Worm (Caenorhabditis elegans) whole organism, early embryonic: ENCODE results near the gene F35H10.6.

ENCODE experiments used
- B0310.2 ChIP-seq: sonication (generic microtip); optimal IDR thresholded peaks from 2 replicates; lab custom pipeline; 2016; ENCODE audit warnings: mild to moderate bottlenecking, missing genetic modification characterization, missing compliant biosample characterization
- F13C5.2 ChIP-seq: sonication (generic microtip); optimal IDR thresholded peaks from 2 replicates; lab custom pipeline; 2017; ENCODE audit warnings: mild to moderate bottlenecking, missing genetic modification characterization, inconsistent platforms, missing compliant biosample characterization
- aly-1 ChIP-seq: sonication (generic microtip); optimal IDR thresholded peaks from 2 replicates; lab custom pipeline; 2016; ENCODE audit warnings: missing genetic modification characterization, missing compliant biosample characterization
- ama-1 ChIP-seq: fragments of 150-350 bp; optimal IDR thresholded peaks from 2 replicates; lab custom pipeline; 2014
- ceh-13 ChIP-seq: fragments of 200-800 bp; sonication (Bioruptor generic); optimal IDR thresholded peaks from 2 replicates; lab custom pipeline; 2018; ENCODE audit warnings: mild to moderate bottlenecking, missing genetic modification characterization, missing compliant biosample characterization
- ceh-36 ChIP-seq: sonication (generic microtip); optimal IDR thresholded peaks from 2 replicates; lab custom pipeline; 2016; ENCODE audit warnings: missing genetic modification characterization, inconsistent platforms, missing compliant biosample characterization
- ets-7 ChIP-seq: sonication (generic microtip); optimal IDR thresholded peaks from 2 replicates; lab custom pipeline; 2016; ENCODE audit warnings: missing genotype, missing genetic modification characterization, missing compliant biosample characterization
- flt-1 ChIP-seq: fragments of 200-800 bp; sonication (Bioruptor generic); IDR thresholded peaks from 2 replicates; pipeline ENCODE4 v1.3.6; 2022; ENCODE audit warnings: missing genetic modification characterization, missing compliant biosample characterization
- hmbx-1 ChIP-seq: sonication (generic microtip); optimal IDR thresholded peaks from 2 replicates; lab custom pipeline; 2016; ENCODE audit warnings: mild to moderate bottlenecking, missing genetic modification characterization, missing compliant biosample characterization
- hmg-4 ChIP-seq: fragments of 200-800 bp; sonication (Bioruptor generic); optimal IDR thresholded peaks from 2 replicates; lab custom pipeline; 2018; ENCODE audit warnings: mild to moderate bottlenecking, missing genetic modification characterization, missing compliant biosample characterization
- hnd-1 ChIP-seq: sonication (generic microtip); optimal IDR thresholded peaks from 2 replicates; lab custom pipeline; 2016; ENCODE audit warnings: missing genetic modification characterization, missing compliant biosample characterization
- pes-1 ChIP-seq: fragments of 200-800 bp; sonication (Bioruptor generic); IDR thresholded peaks from 2 replicates; pipeline ENCODE4 v1.3.6; 2022; ENCODE audit warnings: missing genetic modification reagents, missing genetic modification characterization, missing compliant biosample characterization
- scrt-1 ChIP-seq: fragments of 200-800 bp; sonication (Bioruptor generic); IDR thresholded peaks from 2 replicates; pipeline ENCODE4 v1.3.6; 2022; ENCODE audit warnings: missing genetic modification characterization, missing compliant biosample characterization
- sea-1 ChIP-seq: fragments of 200-800 bp; sonication (Bioruptor generic); conservative IDR thresholded peaks from 2 replicates; pipeline ENCODE4 v1.3.6; 2022; ENCODE audit warnings: missing genetic modification characterization, missing compliant biosample characterization
- tbx-11 ChIP-seq: fragments of 200-800 bp; sonication (Bioruptor generic); IDR thresholded peaks from 2 replicates; pipeline ENCODE4 v1.3.6; 2022; ENCODE audit warnings: missing genetic modification characterization, missing compliant biosample characterization
- tbx-37 ChIP-seq: fragments of 200-800 bp; sonication (Bioruptor generic); conservative IDR thresholded peaks from 2 replicates; pipeline ENCODE4 v1.3.6; 2022; ENCODE audit warnings: missing genetic modification reagents, missing genetic modification characterization, missing compliant biosample characterization
- tra-4 ChIP-seq: sonication (generic microtip); optimal IDR thresholded peaks from 2 replicates; lab custom pipeline; 2017; ENCODE audit warnings: missing genetic modification characterization, missing compliant biosample characterization

F35H10.6 gene

DNA sequence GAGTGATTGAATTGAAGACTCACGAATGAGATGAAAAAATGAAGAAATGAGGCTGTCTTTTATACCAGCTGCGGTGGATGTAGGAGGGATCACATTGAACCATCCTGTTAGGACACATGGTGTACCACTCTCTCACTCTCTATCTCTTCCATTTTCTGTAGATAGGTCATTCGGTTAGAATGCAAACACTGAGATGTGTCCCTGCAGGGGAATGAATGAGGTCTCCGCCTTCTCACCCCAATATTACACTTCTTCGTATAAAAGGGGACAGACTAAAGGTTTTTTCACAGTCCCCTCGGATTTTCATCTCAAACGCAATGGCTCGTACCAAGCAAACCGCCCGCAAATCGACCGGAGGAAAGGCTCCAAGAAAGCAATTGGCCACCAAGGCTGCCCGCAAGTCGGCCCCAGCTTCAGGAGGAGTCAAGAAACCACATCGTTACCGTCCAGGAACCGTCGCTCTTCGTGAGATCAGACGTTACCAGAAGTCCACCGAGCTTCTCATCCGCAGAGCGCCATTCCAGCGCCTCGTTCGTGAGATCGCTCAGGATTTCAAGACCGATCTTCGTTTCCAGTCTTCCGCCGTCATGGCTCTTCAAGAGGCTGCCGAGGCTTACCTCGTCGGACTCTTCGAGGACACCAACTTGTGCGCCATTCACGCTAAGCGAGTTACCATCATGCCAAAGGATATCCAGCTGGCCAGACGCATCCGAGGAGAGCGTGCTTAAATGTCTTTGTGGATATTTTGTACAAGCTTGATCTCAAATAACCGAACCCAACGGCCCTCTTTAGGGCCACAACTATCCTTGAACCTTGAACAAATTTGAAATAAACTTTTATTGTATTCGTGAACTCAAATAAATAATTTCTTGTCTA lies 34.5 kb downstream of the F35H10.6 start, which contains the start of gene his-32:
his-32 (plus strand) TSS at position 318 of the 876 bp plus-strand sequence.
- TF ChIP-seq hnd-1 = no peak
- peak; percentile 76 for TF ChIP-seq pes-1
- TF ChIP-seq scrt-1 = peak; percentile 78; the same call in 1 of the 2 replicates
- TF ChIP-seq aly-1 (tag; lab: Kevin White, UChicago) = peak; percentile 100
- TF ChIP-seq F13C5.2 (tag; lab: Kevin White, UChicago) = peak; percentile 18
- peak; percentile 60 for TF ChIP-seq hmbx-1 (tag; lab: Kevin White, UChicago)
- TF ChIP-seq ets-7 (tag; lab: Kevin White, UChicago) = no peak
- TF ChIP-seq hmg-4 = peak; percentile 41
- TF ChIP-seq flt-1 (GFP tag; lab: Robert Waterston, UW) = peak; percentile 65; the same call in 1 of the 2 replicates
- peak; percentile 99 for TF ChIP-seq ama-1 (lab: Kevin White, UChicago)
- no peak for TF ChIP-seq ceh-13
- peak; percentile 69 for TF ChIP-seq ceh-36 (tag; lab: Kevin White, UChicago)
- no peak for TF ChIP-seq tbx-11 (GFP tag; lab: Robert Waterston, UW)
- TF ChIP-seq tbx-37 (GFP tag; lab: Robert Waterston, UW) = no peak
- peak; percentile 67; the same call in 1 of the 2 replicates for TF ChIP-seq sea-1
- TF ChIP-seq B0310.2 (tag; lab: Kevin White, UChicago) = peak; percentile 88
- TF ChIP-seq tra-4 (tag; lab: Kevin White, UChicago) = peak; percentile 25

DNA sequence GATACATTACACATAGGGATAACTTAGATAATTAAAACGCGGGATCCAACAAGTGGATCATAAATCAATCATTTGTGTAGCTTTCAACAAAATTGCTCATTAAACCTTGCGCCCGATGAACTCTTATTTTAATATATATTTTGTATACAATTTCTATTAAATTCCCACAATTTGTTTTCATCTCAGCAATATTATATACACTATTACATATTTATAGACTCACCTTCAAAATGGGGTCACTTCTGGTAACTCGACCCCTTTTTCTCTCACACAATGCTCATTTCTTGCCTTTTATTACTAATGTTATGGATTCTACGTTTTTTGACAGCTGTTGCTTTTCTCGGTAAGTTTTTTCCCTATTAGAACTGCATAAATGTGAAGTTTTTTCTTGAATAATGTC lies 39.9 kb downstream of the F35H10.6 start, which contains the start of gene lgc-6:
lgc-6 (plus strand) TSS at position 301 of the 400 bp plus-strand sequence.
- no peak for TF ChIP-seq ceh-36 (tag; lab: Kevin White, UChicago)
- no peak for TF ChIP-seq hnd-1
- no peak for TF ChIP-seq B0310.2 (tag; lab: Kevin White, UChicago)
- TF ChIP-seq sea-1 = no peak
- TF ChIP-seq ceh-13 = no peak
- no peak for TF ChIP-seq tra-4 (tag; lab: Kevin White, UChicago)
- no peak for TF ChIP-seq hmbx-1 (tag; lab: Kevin White, UChicago)
- no peak for TF ChIP-seq aly-1 (tag; lab: Kevin White, UChicago)
- TF ChIP-seq tbx-37 (GFP tag; lab: Robert Waterston, UW) = no peak
- no peak for TF ChIP-seq F13C5.2 (tag; lab: Kevin White, UChicago)
- TF ChIP-seq flt-1 (GFP tag; lab: Robert Waterston, UW) = no peak
- no peak for TF ChIP-seq hmg-4
- no peak for TF ChIP-seq tbx-11 (GFP tag; lab: Robert Waterston, UW)
- no peak for TF ChIP-seq pes-1
- TF ChIP-seq ets-7 (tag; lab: Kevin White, UChicago) = no peak
- no peak for TF ChIP-seq scrt-1
- TF ChIP-seq ama-1 (lab: Kevin White, UChicago) = no peak

DNA sequence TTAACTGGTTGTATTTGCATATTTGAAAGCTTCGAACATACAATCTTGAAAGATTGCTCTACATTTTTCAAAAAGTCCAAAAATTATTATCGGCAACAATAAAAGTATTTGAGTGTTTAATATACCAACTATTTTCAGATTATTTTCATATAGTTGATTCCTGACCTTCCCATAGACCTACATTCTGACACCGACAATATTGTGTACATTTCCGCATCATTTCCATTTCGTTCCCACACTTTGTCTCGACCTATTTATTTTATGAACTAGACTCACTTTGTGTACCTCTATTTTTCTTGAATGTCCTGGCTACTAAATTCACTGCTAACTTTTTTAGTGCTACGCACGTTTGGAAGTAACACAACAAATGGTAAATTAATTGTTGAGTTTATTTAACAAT lies 42.6 kb downstream of the F35H10.6 start, which contains the start of gene lgc-5:
lgc-5 (plus strand) TSS at position 301 of the 400 bp plus-strand sequence.
- no peak for TF ChIP-seq flt-1 (GFP tag; lab: Robert Waterston, UW)
- no peak for TF ChIP-seq ceh-36 (tag; lab: Kevin White, UChicago)
- no peak for TF ChIP-seq sea-1
- no peak for TF ChIP-seq ets-7 (tag; lab: Kevin White, UChicago)
- TF ChIP-seq ceh-13 = no peak
- TF ChIP-seq hmg-4 = no peak
- no peak for TF ChIP-seq tbx-37 (GFP tag; lab: Robert Waterston, UW)
- no peak for TF ChIP-seq hmbx-1 (tag; lab: Kevin White, UChicago)
- TF ChIP-seq scrt-1 = no peak
- no peak for TF ChIP-seq pes-1

DNA sequence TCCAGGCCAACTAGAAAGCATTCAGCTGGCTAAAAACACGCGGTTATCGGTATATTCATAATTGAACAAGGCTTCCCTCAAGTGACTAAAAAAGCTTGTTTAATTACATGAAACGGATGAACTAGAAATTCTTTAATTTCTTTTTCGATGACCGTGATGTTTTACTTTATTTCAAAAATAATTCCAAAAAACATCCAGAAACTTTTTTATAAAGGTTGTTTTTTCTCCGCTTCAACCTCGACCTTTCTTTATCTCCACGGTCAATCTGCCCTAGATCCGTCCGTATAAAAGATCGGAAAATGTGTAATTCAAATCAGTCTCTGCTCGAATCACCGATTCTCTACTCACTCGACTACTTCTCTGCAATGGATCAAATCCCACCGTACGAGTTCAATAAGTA lies 45.8 kb downstream of the F35H10.6 start, which contains the start of gene F17E9.5:
F17E9.5 (plus strand) TSS at position 301 of the 400 bp plus-strand sequence.
- no peak for TF ChIP-seq ets-7 (tag; lab: Kevin White, UChicago)
- TF ChIP-seq scrt-1 = no peak
- no peak for TF ChIP-seq hmg-4
- TF ChIP-seq flt-1 (GFP tag; lab: Robert Waterston, UW) = no peak
- no peak for TF ChIP-seq sea-1
- no peak for TF ChIP-seq tbx-11 (GFP tag; lab: Robert Waterston, UW)

DNA sequence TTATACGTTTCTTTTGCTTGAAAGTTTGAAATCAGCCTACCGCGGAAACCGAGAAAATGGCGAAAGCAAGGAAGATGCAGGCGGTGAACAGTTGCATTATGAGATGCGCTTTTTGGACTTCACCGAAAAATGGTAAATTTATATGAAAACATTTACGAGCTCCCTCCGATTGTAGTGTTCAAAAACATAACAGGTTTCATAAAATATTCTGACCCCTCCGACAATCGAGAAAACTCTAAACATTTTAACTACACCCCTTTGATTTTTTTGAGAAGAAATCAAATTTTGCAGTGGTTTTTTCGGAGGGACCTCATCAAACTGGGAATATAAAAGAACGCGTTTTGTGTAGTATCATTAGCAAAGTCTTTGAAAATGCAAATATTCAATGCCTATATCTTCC lies 47.3 kb downstream of the F35H10.6 start, which contains the start of the genes F17E9.18 and F17E9.15:
F17E9.18 (minus strand) TSS at position 101 of the 400 bp plus-strand sequence.
F17E9.15 (plus strand) TSS at position 368 of the 400 bp plus-strand sequence.
- TF ChIP-seq sea-1 = no peak
- no peak for TF ChIP-seq ama-1 (lab: Kevin White, UChicago)
- TF ChIP-seq hmbx-1 (tag; lab: Kevin White, UChicago) = no peak
- no peak for TF ChIP-seq tbx-11 (GFP tag; lab: Robert Waterston, UW)
- no peak for TF ChIP-seq flt-1 (GFP tag; lab: Robert Waterston, UW)
- TF ChIP-seq aly-1 (tag; lab: Kevin White, UChicago) = no peak
- TF ChIP-seq tbx-37 (GFP tag; lab: Robert Waterston, UW) = no peak
- TF ChIP-seq pes-1 = no peak
- no peak for TF ChIP-seq tra-4 (tag; lab: Kevin White, UChicago)
- TF ChIP-seq B0310.2 (tag; lab: Kevin White, UChicago) = no peak
- TF ChIP-seq hmg-4 = no peak
- no peak for TF ChIP-seq hnd-1
- TF ChIP-seq scrt-1 = no peak
- no peak for TF ChIP-seq ets-7 (tag; lab: Kevin White, UChicago)
- TF ChIP-seq ceh-36 (tag; lab: Kevin White, UChicago) = no peak
- no peak for TF ChIP-seq ceh-13
- TF ChIP-seq F13C5.2 (tag; lab: Kevin White, UChicago) = no peak

DNA sequence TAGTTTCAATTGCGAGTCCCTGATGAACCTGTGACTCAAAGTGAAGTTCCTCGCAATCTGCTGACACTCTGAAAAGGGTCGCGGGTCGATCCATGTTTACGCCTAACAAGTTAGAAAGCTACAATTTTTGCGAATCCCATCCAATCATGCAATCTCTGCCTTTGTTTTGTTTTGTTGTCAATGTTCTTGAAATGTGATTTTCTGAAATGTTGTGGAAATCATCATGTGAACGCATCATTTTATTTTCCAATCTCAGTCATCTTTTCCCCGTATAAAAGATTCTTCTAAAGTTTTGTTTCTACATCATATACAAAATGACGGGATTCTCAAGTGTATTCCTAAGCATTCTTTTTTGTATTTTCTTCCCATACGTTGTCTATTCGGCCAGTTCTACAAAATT lies 48.3 kb downstream of the F35H10.6 start, which contains the start of gene F17E9.4:
F17E9.4 (plus strand) TSS at position 301 of the 400 bp plus-strand sequence.
- TF ChIP-seq tbx-11 (GFP tag; lab: Robert Waterston, UW) = no peak
- no peak for TF ChIP-seq tbx-37 (GFP tag; lab: Robert Waterston, UW)
- no peak for TF ChIP-seq B0310.2 (tag; lab: Kevin White, UChicago)
- TF ChIP-seq F13C5.2 (tag; lab: Kevin White, UChicago) = no peak
- no peak for TF ChIP-seq scrt-1
- no peak for TF ChIP-seq sea-1
- TF ChIP-seq ets-7 (tag; lab: Kevin White, UChicago) = no peak
- TF ChIP-seq flt-1 (GFP tag; lab: Robert Waterston, UW) = no peak
- no peak for TF ChIP-seq tra-4 (tag; lab: Kevin White, UChicago)
- TF ChIP-seq hmbx-1 (tag; lab: Kevin White, UChicago) = no peak
- TF ChIP-seq ceh-13 = no peak
- no peak for TF ChIP-seq hnd-1
- TF ChIP-seq aly-1 (tag; lab: Kevin White, UChicago) = no peak
- no peak for TF ChIP-seq pes-1
